Fruit fly (Drosophila melanogaster) S2 (cell line): ENCODE data around the gene Tig.

Source experiments
- CG8478 ChIP-seq: fragments of >200 bp; optimal IDR thresholded peaks from 2 replicates; lab custom pipeline; 2018
- CTCF ChIP-seq, 2 experiments: fragments of >200 bp; optimal IDR thresholded peaks; 2 replicates each; lab custom pipeline; 2018

- TF ChIP-seq CG8478 (no peak), CTCF (optimal IDR thresholded peaks at IDR 0.05; lab: Kevin White, UChicago) (no peak)
Observed at dm6 chr2L:6367478-6367932, 55.6 kb downstream of the Tig start, which contains the start of gene Nepl4.
